Worm (Caenorhabditis elegans) whole organism, L4/young adult: ENCODE measurements around the gene ZK550.2.

Experiments
- dao-5 ChIP-seq: sonication (generic microtip); optimal IDR thresholded peaks from 2 replicates; lab custom pipeline; 2016; ENCODE audit warnings: missing genotype, missing genetic modification characterization, moderate library complexity, missing compliant biosample characterization
- him-1 ChIP-seq: sonication (generic microtip); optimal IDR thresholded peaks from 2 replicates; lab custom pipeline; 2016; ENCODE audit warnings: missing genotype, missing genetic modification reagents, missing genetic modification characterization, missing compliant biosample characterization

DNA sequence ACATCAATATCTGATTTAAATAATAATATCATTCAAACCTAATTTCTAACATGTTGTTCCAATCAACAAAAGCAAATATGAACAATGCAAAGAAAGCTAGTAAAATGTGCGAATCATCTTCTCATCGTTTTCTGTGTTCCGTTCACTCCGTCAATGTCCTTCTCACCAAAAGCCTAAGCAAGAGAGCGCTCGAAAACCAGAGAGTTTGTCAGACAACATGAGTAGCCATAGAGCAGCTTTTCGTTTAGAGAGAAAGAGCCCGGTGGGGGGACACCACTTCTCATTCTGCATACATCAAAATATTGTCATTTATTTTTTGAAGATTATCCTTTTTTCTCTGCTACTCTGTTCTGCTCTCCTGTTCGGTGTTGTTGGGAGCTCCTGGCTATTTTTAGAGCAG is 48.3 kb downstream of the ZK550.2 start:
- TF ChIP-seq dao-5 (tag; lab: Kevin White, UChicago) = no peak
- no peak for TF ChIP-seq him-1 (tag; lab: Kevin White, UChicago)
